Worm (Caenorhabditis elegans) whole organism, L4 larva: ENCODE data around the gene F53B3.5.

Experiments used
- F44E2.7 ChIP-seq: fragments of 200-800 bp; sonication (Bioruptor generic); IDR thresholded peaks from 2 replicates; pipeline ENCODE4 v2.1.2; 2022; ENCODE audit warnings: missing genetic modification characterization, missing compliant biosample characterization
- R02D3.7 ChIP-seq: fragments of 150-350 bp; sonication (generic microtip); optimal IDR thresholded peaks from 3 replicates; lab custom pipeline; 2014; ENCODE audit warnings: missing biosample characterization, missing genetic modification characterization
- Y75B8A.6 ChIP-seq: fragments of 200-800 bp; sonication (Bioruptor generic); IDR thresholded peaks from 2 replicates; pipeline ENCODE4 v1.3.6; 2022; ENCODE audit warnings: missing genetic modification reagents, missing genetic modification characterization, missing compliant biosample characterization
- ZK337.2 ChIP-seq: fragments of 200-800 bp; sonication (Bioruptor generic); IDR thresholded peaks from 2 replicates; pipeline ENCODE4 v1.3.6; 2022; ENCODE audit warnings: missing genetic modification reagents, missing genetic modification characterization, missing compliant biosample characterization
- ZK546.5 ChIP-seq, 2 experiments: sonication (generic microtip); optimal IDR thresholded peaks; 2 replicates each; lab custom pipeline; 2017; ENCODE audit warnings: missing biosample characterization in 2 of 2, missing genetic modification characterization in 2 of 2
- aha-1 ChIP-seq: fragments of 150-350 bp; peaks from one replicate; lab custom pipeline; 2014; ENCODE audit warnings: missing biosample characterization, missing genetic modification characterization
- aly-2 ChIP-seq: sonication (generic microtip); optimal IDR thresholded peaks from 2 replicates; lab custom pipeline; 2018; ENCODE audit warnings: missing biosample characterization, missing genetic modification characterization
- attf-4 ChIP-seq: sonication (generic microtip); optimal IDR thresholded peaks from 3 replicates; lab custom pipeline; 2017; ENCODE audit warnings: missing biosample characterization, missing genetic modification characterization
- ceh-20 ChIP-seq: fragments of 200-800 bp; sonication (Bioruptor generic); IDR thresholded peaks from 2 replicates; pipeline ENCODE4 v1.3.6; 2022; ENCODE audit warnings: missing genetic modification reagents, missing genetic modification characterization, missing compliant biosample characterization
- ceh-28 ChIP-seq: fragments of 150-350 bp; optimal IDR thresholded peaks from 2 replicates; lab custom pipeline; 2014; ENCODE audit warnings: missing biosample characterization, missing genetic modification reagents, missing genetic modification characterization
- ceh-32 ChIP-seq: sonication (generic microtip); optimal IDR thresholded peaks from 2 replicates; lab custom pipeline; 2016; ENCODE audit warnings: mild to moderate bottlenecking, missing genetic modification characterization, missing compliant biosample characterization; ENCODE audit not compliant: poor library complexity
- ceh-44 ChIP-seq: fragments of 200-800 bp; sonication (Bioruptor generic); IDR thresholded peaks from 2 replicates; pipeline ENCODE4 v1.3.6; 2022; ENCODE audit warnings: missing genetic modification reagents, missing genetic modification characterization, missing compliant biosample characterization
- ces-1 ChIP-seq: fragments of 150-350 bp; sonication (generic microtip); optimal IDR thresholded peaks from 4 replicates; lab custom pipeline; 2014; ENCODE audit warnings: missing biosample characterization, missing genetic modification reagents, missing genetic modification characterization
- cey-2 ChIP-seq: sonication (generic microtip); optimal IDR thresholded peaks from 3 replicates; lab custom pipeline; 2017; ENCODE audit warnings: missing genetic modification characterization, mild to moderate bottlenecking, missing compliant biosample characterization, antibody characterized with exemption, borderline replicate concordance; ENCODE audit not compliant: insufficient read depth
- ctbp-1 ChIP-seq: fragments of 200-800 bp; sonication (Bioruptor generic); IDR thresholded peaks from 2 replicates; pipeline ENCODE4 v1.3.6; 2022; ENCODE audit warnings: missing genetic modification reagents, missing genetic modification characterization, missing compliant biosample characterization
- daf-16 ChIP-seq, 3 experiments: sonication (generic microtip); optimal IDR thresholded peaks; 2 replicates each; lab custom pipeline; 2016 to 2017; ENCODE audit warnings: missing genetic modification characterization in 3 of 3, missing genetic modification reagents in 3 of 3, mild to moderate bottlenecking in 2 of 3, missing compliant biosample characterization in 2 of 3, missing biosample characterization in 1 of 3, moderate library complexity in 1 of 3
- daf-19 ChIP-seq: fragments of 200-800 bp; sonication (Bioruptor generic); conservative IDR thresholded peaks from 2 replicates; pipeline ENCODE4 v1.3.6; 2022; ENCODE audit warnings: missing genetic modification characterization, missing compliant biosample characterization
- daf-8 ChIP-seq: fragments of 200-800 bp; sonication (Bioruptor generic); IDR thresholded peaks from 2 replicates; pipeline ENCODE4 v1.3.6; 2022; ENCODE audit warnings: missing genetic modification characterization, missing compliant biosample characterization
- dmd-6 ChIP-seq: fragments of 200-800 bp; sonication (Bioruptor generic); IDR thresholded peaks from 2 replicates; pipeline ENCODE4 v1.3.6; 2022; ENCODE audit warnings: missing genetic modification reagents, missing genetic modification characterization, missing compliant biosample characterization
- dmd-8 ChIP-seq: fragments of 200-800 bp; sonication (Bioruptor generic); IDR thresholded peaks from 2 replicates; pipeline ENCODE4 v1.3.6; 2022; ENCODE audit warnings: missing genetic modification characterization, missing compliant biosample characterization
- dmd-9 ChIP-seq: fragments of 200-800 bp; sonication (Bioruptor generic); IDR thresholded peaks from 2 replicates; pipeline ENCODE4 v1.3.6; 2022; ENCODE audit warnings: missing genetic modification reagents, missing genetic modification characterization, missing compliant biosample characterization
- egl-27 ChIP-seq: sonication (generic microtip); optimal IDR thresholded peaks from 3 replicates; lab custom pipeline; 2017; ENCODE audit warnings: missing biosample characterization, missing genetic modification reagents, missing genetic modification characterization
- gei-8 ChIP-seq: fragments of 200-800 bp; sonication (Bioruptor generic); optimal IDR thresholded peaks from 2 replicates; lab custom pipeline; 2018; ENCODE audit warnings: mild to moderate bottlenecking, missing genetic modification characterization, missing compliant biosample characterization
- hlh-11 ChIP-seq: fragments of 200-800 bp; sonication (Bioruptor generic); optimal IDR thresholded peaks from 2 replicates; lab custom pipeline; 2018; ENCODE audit warnings: mild to moderate bottlenecking, missing genetic modification characterization, missing compliant biosample characterization
- hlh-30 ChIP-seq: sonication (generic microtip); optimal IDR thresholded peaks from 2 replicates; lab custom pipeline; 2017; ENCODE audit warnings: antibody characterized with exemption, mild to moderate bottlenecking, missing genetic modification characterization, missing compliant biosample characterization; ENCODE audit not compliant: insufficient read depth
- hmg-1.1 ChIP-seq: fragments of 200-800 bp; sonication (Bioruptor generic); IDR thresholded peaks from 2 replicates; pipeline ENCODE4 v1.3.6; 2022; ENCODE audit warnings: missing genetic modification reagents, missing genetic modification characterization, missing compliant biosample characterization
- lim-7 ChIP-seq: fragments of 200-800 bp; sonication (Bioruptor generic); IDR thresholded peaks from 2 replicates; pipeline ENCODE4 v1.3.6; 2022; ENCODE audit warnings: missing genetic modification characterization, missing compliant biosample characterization
- lin-13 ChIP-seq: fragments of 150-350 bp; optimal IDR thresholded peaks from 2 replicates; lab custom pipeline; 2014; ENCODE audit warnings: missing biosample characterization, missing genetic modification reagents, missing genetic modification characterization
- lin-15B ChIP-seq: fragments of 150-350 bp; sonication (generic microtip); optimal IDR thresholded peaks from 3 replicates; lab custom pipeline; 2014; ENCODE audit warnings: missing biosample characterization, missing genetic modification characterization
- lin-39 ChIP-seq: fragments of 150-350 bp; optimal IDR thresholded peaks from 2 replicates; lab custom pipeline; 2014; ENCODE audit warnings: missing biosample characterization, missing genetic modification reagents, missing genetic modification characterization
- mdl-1 ChIP-seq, 2 experiments: fragments of 150-350 bp in 1 of 2; sonication (generic microtip) in 1 of 2; optimal IDR thresholded peaks; 2 replicates each; lab custom pipeline; 2014 to 2017; ENCODE audit warnings: missing biosample characterization in 2 of 2, missing genetic modification characterization in 2 of 2
- mes-2 ChIP-seq: sonication (generic microtip); optimal IDR thresholded peaks from 2 replicates; lab custom pipeline; 2016; ENCODE audit warnings: missing genotype, mild to moderate bottlenecking, missing genetic modification characterization, missing compliant biosample characterization; ENCODE audit not compliant: poor library complexity, severe bottlenecking
- mxl-3 ChIP-seq: fragments of 200-800 bp; sonication (Bioruptor generic); optimal IDR thresholded peaks from 2 replicates; lab custom pipeline; 2018; ENCODE audit warnings: mild to moderate bottlenecking, missing genetic modification characterization, missing compliant biosample characterization
- nhr-10 ChIP-seq: fragments of 150-350 bp; optimal IDR thresholded peaks from 2 replicates; lab custom pipeline; 2014; ENCODE audit warnings: missing biosample characterization, missing genetic modification characterization
- nhr-11 ChIP-seq: fragments of 150-350 bp; optimal IDR thresholded peaks from 2 replicates; lab custom pipeline; 2014; ENCODE audit warnings: missing biosample characterization, missing genetic modification characterization
- nhr-25 ChIP-seq: sonication (generic microtip); optimal IDR thresholded peaks from 2 replicates; lab custom pipeline; 2017; ENCODE audit warnings: missing genetic modification characterization, mild to moderate bottlenecking, missing compliant biosample characterization, antibody characterized with exemption, moderate library complexity, borderline replicate concordance; ENCODE audit not compliant: insufficient read depth
- nhr-41 ChIP-seq: fragments of 200-800 bp; sonication (Bioruptor generic); IDR thresholded peaks from 2 replicates; pipeline ENCODE4 v1.3.6; 2022; ENCODE audit warnings: missing genetic modification reagents, missing genetic modification characterization, missing compliant biosample characterization
- nhr-42 ChIP-seq: fragments of 200-800 bp; sonication (Bioruptor generic); IDR thresholded peaks from 2 replicates; pipeline ENCODE4 v1.3.6; 2022; ENCODE audit warnings: missing genetic modification characterization, missing compliant biosample characterization
- nhr-76 ChIP-seq: fragments of 150-350 bp; optimal IDR thresholded peaks from 2 replicates; lab custom pipeline; 2014; ENCODE audit warnings: missing biosample characterization, missing genetic modification characterization
- nhr-77 ChIP-seq: fragments of 150-350 bp; optimal IDR thresholded peaks from 2 replicates; lab custom pipeline; 2014; ENCODE audit warnings: missing biosample characterization, missing genetic modification characterization
- pqm-1 ChIP-seq: sonication (generic microtip); optimal IDR thresholded peaks from 2 replicates; lab custom pipeline; 2017; ENCODE audit warnings: missing biosample characterization, missing genetic modification characterization
- sdz-12 ChIP-seq: fragments of 200-800 bp; sonication (Bioruptor generic); optimal IDR thresholded peaks from 2 replicates; lab custom pipeline; 2018; ENCODE audit warnings: mild to moderate bottlenecking, missing genetic modification characterization, missing compliant biosample characterization
- snpc-1.2 ChIP-seq: fragments of 200-800 bp; sonication (Bioruptor generic); IDR thresholded peaks from 2 replicates; pipeline ENCODE4 v1.3.6; 2022; ENCODE audit warnings: missing genetic modification reagents, missing genetic modification characterization, missing compliant biosample characterization
- snpc-4 ChIP-seq: fragments of 150-350 bp; optimal IDR thresholded peaks from 2 replicates; lab custom pipeline; 2014; ENCODE audit warnings: missing biosample characterization, missing genetic modification characterization
- spr-3 ChIP-seq: fragments of 200-800 bp; sonication (Bioruptor generic); optimal IDR thresholded peaks from 2 replicates; lab custom pipeline; 2018; ENCODE audit warnings: mild to moderate bottlenecking, missing genetic modification characterization, missing compliant biosample characterization
- unc-39 ChIP-seq: sonication (generic microtip); optimal IDR thresholded peaks from 2 replicates; lab custom pipeline; 2017; ENCODE audit warnings: missing biosample characterization, missing genetic modification characterization
- vab-7 ChIP-seq: fragments of 200-800 bp; sonication (Bioruptor generic); IDR thresholded peaks from 2 replicates; pipeline ENCODE4 v1.3.6; 2022; ENCODE audit warnings: missing genetic modification reagents, missing genetic modification characterization, missing compliant biosample characterization
- zfp-3 ChIP-seq: fragments of 200-800 bp; sonication (Bioruptor generic); conservative IDR thresholded peaks from 2 replicates; pipeline ENCODE4 v1.3.6; 2022; ENCODE audit warnings: missing genetic modification reagents, missing genetic modification characterization, missing compliant biosample characterization
- zip-2 ChIP-seq: fragments of 150-350 bp; optimal IDR thresholded peaks from 2 replicates; lab custom pipeline; 2014; ENCODE audit warnings: missing biosample characterization, missing genetic modification characterization
- ztf-11 ChIP-seq: fragments of 150-350 bp; optimal IDR thresholded peaks from 2 replicates; lab custom pipeline; 2014; ENCODE audit warnings: missing biosample characterization, missing genetic modification characterization
- ztf-7 ChIP-seq: fragments of 150-350 bp; optimal IDR thresholded peaks from 2 replicates; lab custom pipeline; 2014; ENCODE audit warnings: missing biosample characterization, missing genetic modification characterization

The F53B3.5 gene

DNA sequence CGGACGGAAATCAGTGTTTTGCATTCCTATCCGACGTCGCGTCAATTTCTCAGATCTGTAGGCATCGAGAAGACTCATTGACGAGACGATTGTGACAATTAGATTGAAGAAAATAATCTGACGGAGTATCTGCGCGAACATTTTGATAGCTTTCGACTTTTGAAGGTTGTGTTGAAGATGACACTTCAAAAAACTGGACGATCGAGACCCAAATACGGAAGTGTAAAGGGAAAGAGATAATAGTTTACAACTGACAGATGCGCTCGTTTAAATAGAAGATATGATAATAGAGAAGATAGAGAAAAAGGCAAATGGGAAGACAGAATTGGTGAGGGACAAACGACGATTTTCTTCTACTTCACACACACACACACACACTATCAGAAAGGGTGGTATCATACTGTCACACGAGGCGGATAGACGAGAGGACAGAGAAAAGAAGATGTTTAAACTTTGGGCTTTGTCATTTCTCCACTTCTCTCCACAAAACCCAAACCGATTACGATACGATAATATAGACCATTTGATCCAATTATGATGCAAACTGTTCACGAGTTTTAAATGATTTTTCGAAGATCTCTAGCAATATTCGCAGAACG, 11.9 kb upstream of the F53B3.5 start, which contains the start of gene B0410.3 (continued):
- TF ChIP-seq mdl-1 (tag; optimal IDR thresholded peaks at IDR 0.05; lab: Kevin White, UChicago) (peak; percentile 56 to 84), ceh-44 (GFP tag; lab: Robert Waterston, UW) (no peak), mxl-3 (GFP tag; lab: Kevin White, UChicago) (peak; percentile 83), cey-2 (tag; lab: Kevin White, UChicago) (peak; percentile 59), hmg-1.1 (GFP tag; lab: Robert Waterston, UW) (no peak), ceh-32 (tag; lab: Kevin White, UChicago) (no peak), ztf-11 (tag; lab: Kevin White, UChicago) (no peak), unc-39 (tag; lab: Kevin White, UChicago) (no peak), lim-7 (GFP tag; lab: Robert Waterston, UW) (no peak), ceh-28 (tag; lab: Kevin White, UChicago) (no peak), nhr-11 (tag; lab: Kevin White, UChicago) (no peak), aly-2 (no peak), daf-19 (no peak), R02D3.7 (no peak), lin-15B (tag; lab: Kevin White, UChicago) (no peak), zip-2 (tag; lab: Kevin White, UChicago) (no peak), nhr-41 (GFP tag; lab: Robert Waterston, UW) (no peak), hlh-30 (tag; lab: Kevin White, UChicago) (peak; percentile 74), snpc-1.2 (GFP tag; lab: Robert Waterston, UW) (no peak), dmd-9 (GFP tag; lab: Robert Waterston, UW) (no peak), egl-27 (no peak), spr-3 (GFP tag; lab: Kevin White, UChicago) (no peak), Y75B8A.6 (no peak), ztf-7 (no peak), sdz-12 (GFP tag; lab: Kevin White, UChicago) (no peak), daf-16 (GFP tag; optimal IDR thresholded peaks at IDR 0.05; lab: Kevin White, UChicago) (no peak), daf-16 (tag; optimal IDR thresholded peaks at IDR 0.05; lab: Kevin White, UChicago) (no peak), aha-1 (peak; percentile 95), ZK337.2 (GFP tag; lab: Robert Waterston, UW) (no peak), F44E2.7 (GFP tag; lab: Robert Waterston, UW) (no peak), nhr-77 (tag; lab: Kevin White, UChicago) (no peak), nhr-42 (no peak), hlh-11 (tag; lab: Kevin White, UChicago) (peak; percentile 74), daf-8 (GFP tag; lab: Robert Waterston, UW) (no peak), snpc-4 (no peak), ctbp-1 (no peak), vab-7 (no peak), attf-4 (tag; lab: Kevin White, UChicago) (no peak), ceh-20 (GFP tag; lab: Robert Waterston, UW) (no peak), lin-13 (GFP tag; lab: Kevin White, UChicago) (no peak), dmd-8 (GFP tag; lab: Robert Waterston, UW) (no peak), nhr-76 (tag; lab: Kevin White, UChicago) (no peak), ZK546.5 (tag; optimal IDR thresholded peaks at IDR 0.05; lab: Kevin White, UChicago) (no peak), pqm-1 (tag; lab: Kevin White, UChicago) (no peak), dmd-6 (GFP tag; lab: Robert Waterston, UW) (0 out of 2 replicates have a peak, but pooled peaks have one; percentile 21), gei-8 (GFP tag; lab: Kevin White, UChicago) (peak; percentile 17), nhr-25 (tag; lab: Kevin White, UChicago) (peak; percentile 83), mes-2 (tag; lab: Kevin White, UChicago) (peak; percentile 5), nhr-10 (no peak), zfp-3 (GFP tag; lab: Robert Waterston, UW) (no peak), ces-1 (GFP tag; lab: Kevin White, UChicago) (no peak), lin-39 (tag; lab: Kevin White, UChicago) (no peak)
